Worm (Caenorhabditis elegans) whole organism, L4 larva: ENCODE data around the gene F11A5.15.
A peak's percentile ranks its signal among the peaks of the same experiment; 100 is the strongest.

Source experiments
- F49E8.2 ChIP-seq: sonication (generic microtip); optimal IDR thresholded peaks from 2 replicates; lab custom pipeline; 2016; ENCODE audit warnings: missing compliant biosample characterization, mild to moderate bottlenecking, missing genetic modification characterization, borderline replicate concordance
- R02D3.7 ChIP-seq: fragments of 150-350 bp; sonication (generic microtip); optimal IDR thresholded peaks from 3 replicates; lab custom pipeline; 2014; ENCODE audit warnings: missing biosample characterization, missing genetic modification characterization
- T26A8.4 ChIP-seq: fragments of 200-800 bp; sonication (Bioruptor generic); IDR thresholded peaks from 2 replicates; pipeline ENCODE4 v1.3.6; 2022; ENCODE audit warnings: missing genetic modification characterization, missing compliant biosample characterization
- Y5F2A.4 ChIP-seq: fragments of 200-800 bp; sonication (Bioruptor generic); optimal IDR thresholded peaks from 2 replicates; lab custom pipeline; 2018; ENCODE audit warnings: mild to moderate bottlenecking, missing genetic modification characterization, missing compliant biosample characterization
- aha-1 ChIP-seq: fragments of 150-350 bp; peaks from one replicate; lab custom pipeline; 2014; ENCODE audit warnings: missing biosample characterization, missing genetic modification characterization
- aly-2 ChIP-seq: sonication (generic microtip); optimal IDR thresholded peaks from 2 replicates; lab custom pipeline; 2018; ENCODE audit warnings: missing biosample characterization, missing genetic modification characterization
- ces-1 ChIP-seq: fragments of 150-350 bp; sonication (generic microtip); optimal IDR thresholded peaks from 4 replicates; lab custom pipeline; 2014; ENCODE audit warnings: missing biosample characterization, missing genetic modification reagents, missing genetic modification characterization
- cey-2 ChIP-seq: sonication (generic microtip); optimal IDR thresholded peaks from 3 replicates; lab custom pipeline; 2017; ENCODE audit warnings: missing genetic modification characterization, mild to moderate bottlenecking, missing compliant biosample characterization, antibody characterized with exemption, borderline replicate concordance; ENCODE audit not compliant: insufficient read depth
- daf-16 ChIP-seq, 3 experiments: sonication (generic microtip); optimal IDR thresholded peaks; 2 replicates each; lab custom pipeline; 2016 to 2017; ENCODE audit warnings: missing genetic modification characterization in 3 of 3, missing genetic modification reagents in 3 of 3, mild to moderate bottlenecking in 2 of 3, missing compliant biosample characterization in 2 of 3, missing biosample characterization in 1 of 3, moderate library complexity in 1 of 3
- daf-19 ChIP-seq: fragments of 200-800 bp; sonication (Bioruptor generic); conservative IDR thresholded peaks from 2 replicates; pipeline ENCODE4 v1.3.6; 2022; ENCODE audit warnings: missing genetic modification characterization, missing compliant biosample characterization
- dmd-6 ChIP-seq: fragments of 200-800 bp; sonication (Bioruptor generic); IDR thresholded peaks from 2 replicates; pipeline ENCODE4 v1.3.6; 2022; ENCODE audit warnings: missing genetic modification reagents, missing genetic modification characterization, missing compliant biosample characterization
- dpl-1 ChIP-seq: fragments of 150-350 bp; optimal IDR thresholded peaks from 2 replicates; lab custom pipeline; 2014; ENCODE audit warnings: missing biosample characterization, missing genetic modification reagents, missing genetic modification characterization
- egl-27 ChIP-seq: sonication (generic microtip); optimal IDR thresholded peaks from 3 replicates; lab custom pipeline; 2017; ENCODE audit warnings: missing biosample characterization, missing genetic modification reagents, missing genetic modification characterization
- egl-43 ChIP-seq: fragments of 200-800 bp; sonication (Bioruptor generic); IDR thresholded peaks from 2 replicates; pipeline ENCODE4 v1.3.6; 2022; ENCODE audit warnings: missing genetic modification reagents, missing genetic modification characterization, missing compliant biosample characterization
- lim-7 ChIP-seq: fragments of 200-800 bp; sonication (Bioruptor generic); IDR thresholded peaks from 2 replicates; pipeline ENCODE4 v1.3.6; 2022; ENCODE audit warnings: missing genetic modification characterization, missing compliant biosample characterization
- lin-1 ChIP-seq: fragments of 200-800 bp; sonication (Bioruptor generic); IDR thresholded peaks from 2 replicates; pipeline ENCODE4 v1.3.6; 2022; ENCODE audit warnings: missing genetic modification reagents, missing genetic modification characterization, missing compliant biosample characterization
- lin-29 ChIP-seq: fragments of 200-800 bp; sonication (Bioruptor generic); IDR thresholded peaks from 2 replicates; pipeline ENCODE4 v1.3.6; 2022; ENCODE audit warnings: missing genetic modification reagents, missing genetic modification characterization, missing compliant biosample characterization
- lin-39 ChIP-seq: fragments of 150-350 bp; optimal IDR thresholded peaks from 2 replicates; lab custom pipeline; 2014; ENCODE audit warnings: missing biosample characterization, missing genetic modification reagents, missing genetic modification characterization
- lir-3 ChIP-seq: sonication (generic microtip); optimal IDR thresholded peaks from 2 replicates; lab custom pipeline; 2016; ENCODE audit warnings: mild to moderate bottlenecking, missing genetic modification characterization, missing compliant biosample characterization
- lsy-2 ChIP-seq, 2 experiments: fragments of 150-350 bp in 1 of 2; sonication (generic microtip) in 1 of 2; optimal IDR thresholded peaks; 2 replicates each; lab custom pipeline; 2014 to 2017; ENCODE audit warnings: missing biosample characterization in 2 of 2, missing genetic modification characterization in 2 of 2
- mdl-1 ChIP-seq, 2 experiments: fragments of 150-350 bp in 1 of 2; sonication (generic microtip) in 1 of 2; optimal IDR thresholded peaks; 2 replicates each; lab custom pipeline; 2014 to 2017; ENCODE audit warnings: missing biosample characterization in 2 of 2, missing genetic modification characterization in 2 of 2
- mep-1 ChIP-seq: fragments of 150-350 bp; sonication (generic microtip); optimal IDR thresholded peaks from 3 replicates; lab custom pipeline; 2014; ENCODE audit warnings: missing biosample characterization, missing genetic modification characterization
- mxl-3 ChIP-seq: fragments of 200-800 bp; sonication (Bioruptor generic); optimal IDR thresholded peaks from 2 replicates; lab custom pipeline; 2018; ENCODE audit warnings: mild to moderate bottlenecking, missing genetic modification characterization, missing compliant biosample characterization
- nhr-10 ChIP-seq: fragments of 150-350 bp; optimal IDR thresholded peaks from 2 replicates; lab custom pipeline; 2014; ENCODE audit warnings: missing biosample characterization, missing genetic modification characterization
- nhr-102 ChIP-seq: sonication (generic microtip); optimal IDR thresholded peaks from 2 replicates; lab custom pipeline; 2016; ENCODE audit warnings: mild to moderate bottlenecking, missing genetic modification characterization, moderate library complexity, missing compliant biosample characterization
- nhr-111 ChIP-seq: fragments of 200-800 bp; sonication (Bioruptor generic); optimal IDR thresholded peaks from 2 replicates; lab custom pipeline; 2018; ENCODE audit warnings: mild to moderate bottlenecking, missing genetic modification characterization, missing compliant biosample characterization
- nhr-237 ChIP-seq: sonication (generic microtip); optimal IDR thresholded peaks from 2 replicates; lab custom pipeline; 2017; ENCODE audit warnings: missing biosample characterization, missing genetic modification characterization
- nhr-28 ChIP-seq: fragments of 150-350 bp; optimal IDR thresholded peaks from 2 replicates; lab custom pipeline; 2014; ENCODE audit warnings: missing biosample characterization, missing genetic modification characterization
- nhr-41 ChIP-seq: fragments of 200-800 bp; sonication (Bioruptor generic); IDR thresholded peaks from 2 replicates; pipeline ENCODE4 v1.3.6; 2022; ENCODE audit warnings: missing genetic modification reagents, missing genetic modification characterization, missing compliant biosample characterization
- nhr-6 ChIP-seq: fragments of 150-350 bp; optimal IDR thresholded peaks from 2 replicates; lab custom pipeline; 2014; ENCODE audit warnings: missing biosample characterization, missing genetic modification characterization
- pha-4 ChIP-seq, 2 experiments: fragments of 150-350 bp in 1 of 2; fragments of 200-800 bp in 1 of 2; sonication (Bioruptor generic) in 1 of 2; IDR thresholded peaks in 1 of 2; optimal IDR thresholded peaks in 1 of 2; 2 replicates each; pipeline versions ENCODE4 v1.3.6 to Lab custom; 2014 to 2022; ENCODE audit warnings: missing genetic modification characterization in 2 of 2, missing genetic modification reagents in 2 of 2, missing biosample characterization in 1 of 2, missing compliant biosample characterization in 1 of 2
- pqm-1 ChIP-seq: sonication (generic microtip); optimal IDR thresholded peaks from 2 replicates; lab custom pipeline; 2017; ENCODE audit warnings: missing biosample characterization, missing genetic modification characterization
- rbr-2 ChIP-seq: sonication (generic microtip); optimal IDR thresholded peaks from 2 replicates; lab custom pipeline; 2016; ENCODE audit warnings: missing genotype, missing genetic modification characterization, missing compliant biosample characterization
- saeg-2 ChIP-seq: fragments of 200-800 bp; sonication (Bioruptor generic); IDR thresholded peaks from 2 replicates; pipeline ENCODE4 v1.3.6; 2022; ENCODE audit warnings: missing genetic modification reagents, missing genetic modification characterization, missing compliant biosample characterization
- snpc-1.2 ChIP-seq: fragments of 200-800 bp; sonication (Bioruptor generic); IDR thresholded peaks from 2 replicates; pipeline ENCODE4 v1.3.6; 2022; ENCODE audit warnings: missing genetic modification reagents, missing genetic modification characterization, missing compliant biosample characterization
- unc-62 ChIP-seq, 3 experiments: fragments of 150-350 bp in 1 of 3; sonication (generic microtip); optimal IDR thresholded peaks in 2 of 3; peaks in 1 of 3; 1 replicate in 1 of 3; 2 replicates in 2 of 3; lab custom pipeline; 2014 to 2017; ENCODE audit warnings: missing biosample characterization in 3 of 3, missing genetic modification characterization in 3 of 3, missing genetic modification reagents in 3 of 3, missing genotype in 1 of 3
- ztf-11 ChIP-seq: fragments of 150-350 bp; optimal IDR thresholded peaks from 2 replicates; lab custom pipeline; 2014; ENCODE audit warnings: missing biosample characterization, missing genetic modification characterization

The F11A5.15 gene

ce11 chrV:16218522-16218921 is at the start of gene F11A5.15:
Gene F11A5.15 (minus strand): TSS chrV:16218622.
- TF ChIP-seq nhr-237 (no peak), aha-1 (peak; percentile 87), Y5F2A.4 (GFP tag; lab: Kevin White, UChicago) (no peak), unc-62 (GFP tag; optimal IDR thresholded peaks at IDR 0.05 in 1 of 2; lab: Kevin White, UChicago) (peak in 1 of 2 experiments; percentile 67), unc-62 (tag; optimal IDR thresholded peaks at IDR 0.05; lab: Kevin White, UChicago) (no peak), dmd-6 (GFP tag; lab: Robert Waterston, UW) (no peak), F49E8.2 (tag; lab: Kevin White, UChicago) (no peak)
- TF ChIP-seq, all 104 proteins: peak for 2

- TF ChIP-seq nhr-102 (tag; lab: Kevin White, UChicago) (no peak), nhr-41 (GFP tag; lab: Robert Waterston, UW) (no peak), nhr-10 (tag; lab: Kevin White, UChicago) (no peak), pha-4 (GFP tag; IDR thresholded peaks at IDR 0.05; lab: Robert Waterston, UW) (no peak), pha-4 (tag; optimal IDR thresholded peaks at IDR 0.05; lab: Kevin White, UChicago) (no peak), rbr-2 (tag; lab: Kevin White, UChicago) (no peak), snpc-1.2 (GFP tag; lab: Robert Waterston, UW) (no peak)
Measured at ce11 chrV:16266514-16266913, 48.1 kb upstream of the F11A5.15 start, which contains the start of gene T13F3.4. Gene T13F3.4 (minus strand): TSS chrV:16266614.

ce11 chrV:16259684-16260083 is 41.3 kb upstream of the F11A5.15 start, which contains the start of gene nhr-127:
Gene nhr-127 (plus strand): TSS chrV:16259984.
- TF ChIP-seq lir-3 (tag; lab: Kevin White, UChicago) (no peak), lsy-2 (tag; optimal IDR thresholded peaks at IDR 0.05; lab: Kevin White, UChicago) (no peak), mxl-3 (GFP tag; lab: Kevin White, UChicago) (no peak), R02D3.7 (no peak), aly-2 (tag; lab: Kevin White, UChicago) (no peak), mdl-1 (tag; optimal IDR thresholded peaks at IDR 0.05; lab: Kevin White, UChicago) (no peak), nhr-41 (GFP tag; lab: Robert Waterston, UW) (no peak), pqm-1 (tag; lab: Kevin White, UChicago) (no peak), nhr-111 (GFP tag; lab: Kevin White, UChicago) (no peak), mep-1 (tag; lab: Kevin White, UChicago) (no peak), nhr-28 (tag; lab: Kevin White, UChicago) (no peak), daf-16 (GFP tag; optimal IDR thresholded peaks at IDR 0.05; lab: Kevin White, UChicago) (no peak), daf-16 (tag; optimal IDR thresholded peaks at IDR 0.05; lab: Kevin White, UChicago) (no peak), egl-27 (tag; lab: Kevin White, UChicago) (no peak)
- TF ChIP-seq, all 104 proteins: peak for 0

- no peak for TF ChIP-seq aly-2 (tag; lab: Kevin White, UChicago)
- no peak for TF ChIP-seq nhr-6 (tag; lab: Kevin White, UChicago)
- TF ChIP-seq unc-62 (GFP tag; optimal IDR thresholded peaks at IDR 0.05 in 1 of 2; lab: Kevin White, UChicago), result peak in 1 of 2 experiments; percentile 33
- TF ChIP-seq unc-62 (tag; optimal IDR thresholded peaks at IDR 0.05; lab: Kevin White, UChicago), result no peak
Measured at ce11 chrV:16258142-16258541, 39.7 kb upstream of the F11A5.15 start, which contains the start of gene nhr-218. Gene nhr-218 (plus strand): TSS chrV:16258442.

ce11 chrV:16256395-16256794 is 38.0 kb upstream of the F11A5.15 start, which contains the start of gene bgnt-1.3:
Gene bgnt-1.3 (minus strand): TSS chrV:16256495.
- TF ChIP-seq lim-7 (GFP tag; lab: Robert Waterston, UW), result no peak
- no peak for TF ChIP-seq egl-43 (GFP tag; lab: Robert Waterston, UW)
- TF ChIP-seq lin-39 (tag; lab: Kevin White, UChicago), result no peak
- no peak for TF ChIP-seq lin-29 (GFP tag; lab: Robert Waterston, UW)
- TF ChIP-seq dpl-1 (GFP tag; lab: Kevin White, UChicago), result no peak
- no peak for TF ChIP-seq cey-2 (tag; lab: Kevin White, UChicago)
- TF ChIP-seq lin-1 (GFP tag; lab: Robert Waterston, UW), result no peak
- TF ChIP-seq saeg-2 (GFP tag; lab: Robert Waterston, UW), result no peak
- no peak for TF ChIP-seq daf-19 (GFP tag; lab: Robert Waterston, UW)
- TF ChIP-seq lsy-2 (tag; optimal IDR thresholded peaks at IDR 0.05; lab: Kevin White, UChicago), result no peak
- TF ChIP-seq T26A8.4 (GFP tag; lab: Robert Waterston, UW), result no peak
- TF ChIP-seq ztf-11, result no peak
- no peak for TF ChIP-seq ces-1 (GFP tag; lab: Kevin White, UChicago)
- TF ChIP-seq, all 104 proteins: peak for 0
